Worm (Caenorhabditis elegans) whole organism, early embryonic: ENCODE measurements around the gene srbc-1.

Experiments used
- B0310.2 ChIP-seq: sonication (generic microtip); optimal IDR thresholded peaks from 2 replicates; lab custom pipeline; 2016; ENCODE audit warnings: mild to moderate bottlenecking, missing genetic modification characterization, missing compliant biosample characterization
- F13C5.2 ChIP-seq: sonication (generic microtip); optimal IDR thresholded peaks from 2 replicates; lab custom pipeline; 2017; ENCODE audit warnings: mild to moderate bottlenecking, missing genetic modification characterization, inconsistent platforms, missing compliant biosample characterization
- aly-1 ChIP-seq: sonication (generic microtip); optimal IDR thresholded peaks from 2 replicates; lab custom pipeline; 2016; ENCODE audit warnings: missing genetic modification characterization, missing compliant biosample characterization
- ama-1 ChIP-seq: fragments of 150-350 bp; optimal IDR thresholded peaks from 2 replicates; lab custom pipeline; 2014
- ceh-13 ChIP-seq: fragments of 200-800 bp; sonication (Bioruptor generic); optimal IDR thresholded peaks from 2 replicates; lab custom pipeline; 2018; ENCODE audit warnings: mild to moderate bottlenecking, missing genetic modification characterization, missing compliant biosample characterization
- ceh-36 ChIP-seq: sonication (generic microtip); optimal IDR thresholded peaks from 2 replicates; lab custom pipeline; 2016; ENCODE audit warnings: missing genetic modification characterization, inconsistent platforms, missing compliant biosample characterization
- ets-7 ChIP-seq: sonication (generic microtip); optimal IDR thresholded peaks from 2 replicates; lab custom pipeline; 2016; ENCODE audit warnings: missing genotype, missing genetic modification characterization, missing compliant biosample characterization
- flt-1 ChIP-seq: fragments of 200-800 bp; sonication (Bioruptor generic); IDR thresholded peaks from 2 replicates; pipeline ENCODE4 v1.3.6; 2022; ENCODE audit warnings: missing genetic modification characterization, missing compliant biosample characterization
- hmbx-1 ChIP-seq: sonication (generic microtip); optimal IDR thresholded peaks from 2 replicates; lab custom pipeline; 2016; ENCODE audit warnings: mild to moderate bottlenecking, missing genetic modification characterization, missing compliant biosample characterization
- hmg-4 ChIP-seq: fragments of 200-800 bp; sonication (Bioruptor generic); optimal IDR thresholded peaks from 2 replicates; lab custom pipeline; 2018; ENCODE audit warnings: mild to moderate bottlenecking, missing genetic modification characterization, missing compliant biosample characterization
- hnd-1 ChIP-seq: sonication (generic microtip); optimal IDR thresholded peaks from 2 replicates; lab custom pipeline; 2016; ENCODE audit warnings: missing genetic modification characterization, missing compliant biosample characterization
- pes-1 ChIP-seq: fragments of 200-800 bp; sonication (Bioruptor generic); IDR thresholded peaks from 2 replicates; pipeline ENCODE4 v1.3.6; 2022; ENCODE audit warnings: missing genetic modification reagents, missing genetic modification characterization, missing compliant biosample characterization
- scrt-1 ChIP-seq: fragments of 200-800 bp; sonication (Bioruptor generic); IDR thresholded peaks from 2 replicates; pipeline ENCODE4 v1.3.6; 2022; ENCODE audit warnings: missing genetic modification characterization, missing compliant biosample characterization
- sea-1 ChIP-seq: fragments of 200-800 bp; sonication (Bioruptor generic); conservative IDR thresholded peaks from 2 replicates; pipeline ENCODE4 v1.3.6; 2022; ENCODE audit warnings: missing genetic modification characterization, missing compliant biosample characterization
- tbx-11 ChIP-seq: fragments of 200-800 bp; sonication (Bioruptor generic); IDR thresholded peaks from 2 replicates; pipeline ENCODE4 v1.3.6; 2022; ENCODE audit warnings: missing genetic modification characterization, missing compliant biosample characterization
- tbx-37 ChIP-seq: fragments of 200-800 bp; sonication (Bioruptor generic); conservative IDR thresholded peaks from 2 replicates; pipeline ENCODE4 v1.3.6; 2022; ENCODE audit warnings: missing genetic modification reagents, missing genetic modification characterization, missing compliant biosample characterization
- tra-4 ChIP-seq: sonication (generic microtip); optimal IDR thresholded peaks from 2 replicates; lab custom pipeline; 2017; ENCODE audit warnings: missing genetic modification characterization, missing compliant biosample characterization

The srbc-1 gene

ce11 chrV:3301898-3302297 lies at the start of gene srbc-1:
Gene srbc-1 (minus strand): TSS chrV:3301998.
- TF ChIP-seq hnd-1 (tag; lab: Kevin White, UChicago) (no peak), pes-1 (GFP tag; lab: Robert Waterston, UW) (no peak), ama-1 (lab: Kevin White, UChicago) (no peak), ceh-13 (GFP tag; lab: Kevin White, UChicago) (no peak), tbx-37 (GFP tag; lab: Robert Waterston, UW) (no peak), ets-7 (no peak)

ce11 chrV:3351266-3351665 lies 49.5 kb upstream of the srbc-1 start, which contains the start of gene str-63:
Gene str-63 (plus strand): TSS chrV:3351566.
- TF ChIP-seq aly-1 = no peak
- TF ChIP-seq tra-4 = no peak
- no peak for TF ChIP-seq pes-1 (GFP tag; lab: Robert Waterston, UW)
- no peak for TF ChIP-seq ama-1 (lab: Kevin White, UChicago)
- no peak for TF ChIP-seq hnd-1 (tag; lab: Kevin White, UChicago)
- TF ChIP-seq ceh-13 (GFP tag; lab: Kevin White, UChicago) = no peak
- TF ChIP-seq F13C5.2 = no peak

- TF ChIP-seq pes-1 (GFP tag; lab: Robert Waterston, UW) (no peak), scrt-1 (GFP tag; lab: Robert Waterston, UW) (no peak), flt-1 (GFP tag; lab: Robert Waterston, UW) (no peak), ama-1 (lab: Kevin White, UChicago) (no peak), tra-4 (no peak), ets-7 (no peak), hmg-4 (GFP tag; lab: Kevin White, UChicago) (no peak), B0310.2 (tag; lab: Kevin White, UChicago) (no peak), hnd-1 (tag; lab: Kevin White, UChicago) (no peak), ceh-13 (GFP tag; lab: Kevin White, UChicago) (no peak), hmbx-1 (no peak), F13C5.2 (no peak), aly-1 (no peak)
Measured at ce11 chrV:3349877-3350276, 48.1 kb upstream of the srbc-1 start, which contains the start of gene C17B7.15. Gene C17B7.15 (plus strand): TSS chrV:3350177.

ce11 chrV:3347486-3347885 lies 45.7 kb upstream of the srbc-1 start:
- TF ChIP-seq F13C5.2 = no peak
- TF ChIP-seq hmbx-1 = no peak
- no peak for TF ChIP-seq B0310.2 (tag; lab: Kevin White, UChicago)
- no peak for TF ChIP-seq tbx-37 (GFP tag; lab: Robert Waterston, UW)
- no peak for TF ChIP-seq ets-7
- no peak for TF ChIP-seq tra-4
- TF ChIP-seq sea-1 (GFP tag; lab: Robert Waterston, UW) = no peak
- TF ChIP-seq ceh-36 (tag; lab: Kevin White, UChicago) = no peak
- TF ChIP-seq flt-1 (GFP tag; lab: Robert Waterston, UW) = no peak
- TF ChIP-seq pes-1 (GFP tag; lab: Robert Waterston, UW) = no peak
- no peak for TF ChIP-seq tbx-11 (GFP tag; lab: Robert Waterston, UW)
- no peak for TF ChIP-seq ceh-13 (GFP tag; lab: Kevin White, UChicago)
- no peak for TF ChIP-seq aly-1
- no peak for TF ChIP-seq scrt-1 (GFP tag; lab: Robert Waterston, UW)
- TF ChIP-seq hnd-1 (tag; lab: Kevin White, UChicago) = no peak

ce11 chrV:3346434-3347019 lies 44.7 kb upstream of the srbc-1 start, which contains the start of gene fbxa-65:
Gene fbxa-65 (minus strand): TSS chrV:3346484.
- TF ChIP-seq ceh-36 (tag; lab: Kevin White, UChicago) (no peak), ceh-13 (GFP tag; lab: Kevin White, UChicago) (no peak), tbx-11 (GFP tag; lab: Robert Waterston, UW) (no peak), sea-1 (GFP tag; lab: Robert Waterston, UW) (no peak), hnd-1 (tag; lab: Kevin White, UChicago) (no peak), tra-4 (no peak), B0310.2 (tag; lab: Kevin White, UChicago) (no peak)

ce11 chrV:3344001-3344400 lies 42.2 kb upstream of the srbc-1 start:
- TF ChIP-seq hnd-1 (tag; lab: Kevin White, UChicago) (no peak), ceh-13 (GFP tag; lab: Kevin White, UChicago) (no peak), tra-4 (no peak), B0310.2 (tag; lab: Kevin White, UChicago) (no peak), ceh-36 (tag; lab: Kevin White, UChicago) (no peak), pes-1 (GFP tag; lab: Robert Waterston, UW) (no peak), hmg-4 (GFP tag; lab: Kevin White, UChicago) (no peak), tbx-37 (GFP tag; lab: Robert Waterston, UW) (no peak), ama-1 (lab: Kevin White, UChicago) (no peak), aly-1 (no peak), flt-1 (GFP tag; lab: Robert Waterston, UW) (no peak), scrt-1 (GFP tag; lab: Robert Waterston, UW) (no peak), hmbx-1 (no peak), sea-1 (GFP tag; lab: Robert Waterston, UW) (no peak)

- TF ChIP-seq hmg-4 (GFP tag; lab: Kevin White, UChicago) = no peak
- TF ChIP-seq hnd-1 (tag; lab: Kevin White, UChicago) = no peak
- no peak for TF ChIP-seq tbx-11 (GFP tag; lab: Robert Waterston, UW)
- TF ChIP-seq pes-1 (GFP tag; lab: Robert Waterston, UW) = no peak
- TF ChIP-seq aly-1 = no peak
- no peak for TF ChIP-seq F13C5.2
- TF ChIP-seq sea-1 (GFP tag; lab: Robert Waterston, UW) = no peak
- no peak for TF ChIP-seq tbx-37 (GFP tag; lab: Robert Waterston, UW)
- TF ChIP-seq B0310.2 (tag; lab: Kevin White, UChicago) = no peak
- TF ChIP-seq hmbx-1 = no peak
- no peak for TF ChIP-seq flt-1 (GFP tag; lab: Robert Waterston, UW)
- no peak for TF ChIP-seq ceh-13 (GFP tag; lab: Kevin White, UChicago)
- no peak for TF ChIP-seq ama-1 (lab: Kevin White, UChicago)
Measured at ce11 chrV:3342504-3342903, 40.7 kb upstream of the srbc-1 start, which contains the start of gene C17B7.3. Gene C17B7.3 (plus strand): TSS chrV:3342804.
